Fruit fly (Drosophila melanogaster): Measurements from ENCODE around the gene CG11353.

Gene CG11353

dm6 chr3L:4497677-4498076 is 35.3 kb upstream of the CG11353 start, which contains the start of gene CG13721:
TSS of gene CG13721 (minus strand) at chr3L:4497777.
- TF ChIP-seq CG34367 (tag; optimal IDR thresholded peaks at IDR 0.05) = no peak
- no peak for TF ChIP-seq CG14655 (GFP tag; optimal IDR thresholded peaks at IDR 0.05)
- TF ChIP-seq CG8301 (tag; optimal IDR thresholded peaks at IDR 0.05) = no peak
- TF ChIP-seq CG17806 (tag; optimal IDR thresholded peaks at IDR 0.05) = no peak
- TF ChIP-seq Ets98B (GFP tag; IDR thresholded peaks at IDR 0.05) = no peak
- TF ChIP-seq gl (tag; optimal IDR thresholded peaks at IDR 0.05) = no peak
- TF ChIP-seq rn (GFP tag; IDR thresholded peaks at IDR 0.05) = no peak
- no peak for TF ChIP-seq CG8159 (tag; optimal IDR thresholded peaks at IDR 0.05)
- TF ChIP-seq CG32121 (GFP tag; IDR thresholded peaks at IDR 0.05) = no peak
- no peak for TF ChIP-seq CG13204 (GFP tag; optimal IDR thresholded peaks at IDR 0.05)
- no peak for TF ChIP-seq Pif1B (GFP tag; optimal IDR thresholded peaks at IDR 0.05)

dm6 chr3L:4500400-4500799 is 32.6 kb upstream of the CG11353 start, which contains the start of gene CG13720:
TSS of gene CG13720 (minus strand) at chr3L:4500500.
- TF ChIP-seq Pif1B (GFP tag; optimal IDR thresholded peaks at IDR 0.05) (no peak), CG14655 (GFP tag; optimal IDR thresholded peaks at IDR 0.05) (peak; percentile 25)

dm6 chr3L:4501406-4501805 is 31.6 kb upstream of the CG11353 start:
- TF ChIP-seq CG8159 (tag; optimal IDR thresholded peaks at IDR 0.05) (no peak), CG12605 (GFP tag; IDR thresholded peaks at IDR 0.05) (no peak), CG17806 (tag; optimal IDR thresholded peaks at IDR 0.05) (no peak), rn (GFP tag; IDR thresholded peaks at IDR 0.05) (no peak)

DNA sequence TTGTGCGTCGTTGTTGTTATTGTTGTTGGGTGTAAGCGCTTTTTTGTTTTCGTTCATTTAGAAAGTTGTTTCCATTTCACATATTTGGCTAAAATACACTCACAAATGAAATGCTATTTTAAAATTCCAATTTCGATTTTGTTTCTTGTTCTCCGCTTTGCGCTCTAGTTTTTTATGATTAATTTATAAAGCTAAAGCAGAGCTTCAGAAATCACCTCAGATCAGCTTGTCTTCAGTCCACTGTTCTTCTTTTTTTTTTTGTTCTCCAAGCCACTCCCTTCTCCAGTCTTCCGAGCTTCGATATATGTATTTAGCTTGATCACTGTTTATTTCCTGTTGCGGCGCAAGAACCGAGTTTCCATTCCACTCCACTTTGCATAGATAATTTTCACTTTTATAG is 25.1 kb upstream of the CG11353 start:
- no peak for TF ChIP-seq Snoo (tag; optimal IDR thresholded peaks at IDR 0.05)
- no peak for TF ChIP-seq Ets98B (GFP tag; IDR thresholded peaks at IDR 0.05)
- no peak for TF ChIP-seq CG12605 (GFP tag; IDR thresholded peaks at IDR 0.05)
- TF ChIP-seq CG15710 (tag; optimal IDR thresholded peaks at IDR 0.05) = no peak
- TF ChIP-seq D1 (tag; optimal IDR thresholded peaks at IDR 0.05) = no peak
- TF ChIP-seq CG32121 (GFP tag; IDR thresholded peaks at IDR 0.05) = no peak
- TF ChIP-seq CG9948 (tag; optimal IDR thresholded peaks at IDR 0.05) = no peak
- no peak for TF ChIP-seq CG17806 (tag; optimal IDR thresholded peaks at IDR 0.05)
- TF ChIP-seq EcR (GFP tag; optimal IDR thresholded peaks at IDR 0.05) = no peak

- TF ChIP-seq CG17806 (tag; optimal IDR thresholded peaks at IDR 0.05) (no peak), Pif1B (GFP tag; optimal IDR thresholded peaks at IDR 0.05) (no peak), CG34367 (tag; optimal IDR thresholded peaks at IDR 0.05) (no peak), CG32121 (GFP tag; IDR thresholded peaks at IDR 0.05) (no peak), rn (GFP tag; IDR thresholded peaks at IDR 0.05) (no peak), CG8301 (tag; optimal IDR thresholded peaks at IDR 0.05) (no peak), Ets98B (GFP tag; IDR thresholded peaks at IDR 0.05) (no peak), CG4496 (GFP tag; IDR thresholded peaks at IDR 0.05) (no peak), Pif1A (GFP tag; optimal IDR thresholded peaks at IDR 0.05) (no peak), CG10348 (GFP tag; IDR thresholded peaks at IDR 0.05) (no peak), CG12605 (GFP tag; IDR thresholded peaks at IDR 0.05) (no peak), EcR (GFP tag; optimal IDR thresholded peaks at IDR 0.05) (peak; percentile 69), CG13204 (GFP tag; optimal IDR thresholded peaks at IDR 0.05) (peak; percentile 60)
Measured at dm6 chr3L:4508307-4508706, 24.7 kb upstream of the CG11353 start, which contains the start of gene NT1. TSS of gene NT1 (minus strand) at chr3L:4508433.

DNA sequence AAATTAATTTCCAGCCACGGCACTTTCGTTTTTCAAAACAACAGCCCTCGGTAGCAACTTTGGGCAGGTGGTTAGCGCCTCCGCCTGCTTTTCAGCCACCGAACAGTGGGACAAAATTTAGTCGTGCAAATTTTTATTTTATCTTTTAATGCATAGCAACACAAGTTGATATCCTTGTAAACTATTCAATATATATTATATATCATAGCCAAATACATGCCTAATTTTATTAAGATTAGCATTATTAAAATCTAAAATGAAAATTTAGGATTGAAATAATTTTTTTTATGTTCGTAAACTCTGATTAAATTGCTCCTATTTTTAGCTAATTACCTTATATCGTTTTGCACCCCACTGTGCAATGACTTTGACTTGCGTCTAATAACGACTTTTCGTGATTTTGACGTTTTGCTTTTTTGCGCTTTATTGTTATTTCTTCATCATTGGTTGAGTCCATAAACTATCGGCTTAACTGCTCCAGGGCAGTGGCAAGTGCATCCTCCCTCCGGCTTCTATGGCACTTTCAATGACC is 24.0 kb upstream of the CG11353 start:
- no peak for TF ChIP-seq CG15710 (tag; optimal IDR thresholded peaks at IDR 0.05)
- no peak for TF ChIP-seq D1 (tag; optimal IDR thresholded peaks at IDR 0.05)
- peak; percentile 1 for TF ChIP-seq CG9948 (tag; optimal IDR thresholded peaks at IDR 0.05)
- TF ChIP-seq Pif1B (GFP tag; optimal IDR thresholded peaks at IDR 0.05) = peak; percentile 10
- no peak for TF ChIP-seq CG13204 (GFP tag; optimal IDR thresholded peaks at IDR 0.05)
- no peak for TF ChIP-seq gl (tag; optimal IDR thresholded peaks at IDR 0.05)
- TF ChIP-seq Pif1A (GFP tag; optimal IDR thresholded peaks at IDR 0.05) = peak; percentile 3
- no peak for TF ChIP-seq EcR (GFP tag; optimal IDR thresholded peaks at IDR 0.05)
- TF ChIP-seq CG17806 (tag; optimal IDR thresholded peaks at IDR 0.05) = no peak
- TF ChIP-seq CG8159 (tag; optimal IDR thresholded peaks at IDR 0.05) = no peak
- TF ChIP-seq Ets98B (GFP tag; IDR thresholded peaks at IDR 0.05) = no peak
- TF ChIP-seq CG10348 (GFP tag; IDR thresholded peaks at IDR 0.05) = no peak

- TF ChIP-seq Snoo (tag; optimal IDR thresholded peaks at IDR 0.05) = no peak
- TF ChIP-seq CG17806 (tag; optimal IDR thresholded peaks at IDR 0.05) = no peak
- no peak for TF ChIP-seq CG8301 (tag; optimal IDR thresholded peaks at IDR 0.05)
- TF ChIP-seq CG14655 (GFP tag; optimal IDR thresholded peaks at IDR 0.05) = no peak
Measured at dm6 chr3L:4510317-4510716, 22.7 kb upstream of the CG11353 start.

- TF ChIP-seq fd96Ca (GFP tag; IDR thresholded peaks at IDR 0.05) (peak; percentile 19; the same call in 1 of the 3 replicates), D1 (tag; optimal IDR thresholded peaks at IDR 0.05) (no peak), Ets98B (GFP tag; IDR thresholded peaks at IDR 0.05) (peak; percentile 39)
Measured at dm6 chr3L:4516378-4516777, 16.6 kb upstream of the CG11353 start.
